Worm (Caenorhabditis elegans) whole organism, mixed stage, embryonic: ENCODE data around the gene C30G7.3.
A peak's percentile ranks its signal among the peaks of the same experiment; 100 is the strongest.

ENCODE experiments used
- M03D4.4 ChIP-seq: sonication (generic microtip); optimal IDR thresholded peaks from 2 replicates; lab custom pipeline; 2017; ENCODE audit warnings: mild to moderate bottlenecking, missing genetic modification characterization, missing compliant biosample characterization
- bed-3 ChIP-seq: fragments of 200-800 bp; sonication (Bioruptor generic); optimal IDR thresholded peaks from 3 replicates; lab custom pipeline; 2018; ENCODE audit warnings: mild to moderate bottlenecking, missing genetic modification characterization, moderate library complexity, missing compliant biosample characterization
- ceh-39 ChIP-seq: fragments of 150-350 bp; optimal IDR thresholded peaks from 2 replicates; lab custom pipeline; 2014; ENCODE audit warnings: missing biosample characterization, missing genetic modification characterization
- ceh-43 ChIP-seq: fragments of 200-800 bp; sonication (Bioruptor generic); optimal IDR thresholded peaks from 2 replicates; lab custom pipeline; 2018; ENCODE audit warnings: mild to moderate bottlenecking, missing genetic modification characterization, moderate library complexity, missing compliant biosample characterization
- ceh-83 ChIP-seq: fragments of 200-800 bp; sonication (Bioruptor generic); optimal IDR thresholded peaks from 2 replicates; lab custom pipeline; 2018; ENCODE audit warnings: mild to moderate bottlenecking, missing genetic modification characterization, missing compliant biosample characterization
- ces-1 ChIP-seq: fragments of 150-350 bp; optimal IDR thresholded peaks from 2 replicates; lab custom pipeline; 2014; ENCODE audit warnings: missing biosample characterization, missing genetic modification reagents, missing genetic modification characterization
- cnd-1 ChIP-seq: fragments of 200-800 bp; sonication (Bioruptor generic); optimal IDR thresholded peaks from 2 replicates; lab custom pipeline; 2018; ENCODE audit warnings: mild to moderate bottlenecking, missing genetic modification characterization, missing compliant biosample characterization
- drap-1 ChIP-seq: fragments of 200-800 bp; sonication (Bioruptor generic); optimal IDR thresholded peaks from 3 replicates; lab custom pipeline; 2018; ENCODE audit warnings: mild to moderate bottlenecking, missing genetic modification characterization, missing compliant biosample characterization
- flh-1 ChIP-seq: fragments of 200-800 bp; sonication (Bioruptor generic); optimal IDR thresholded peaks from 2 replicates; lab custom pipeline; 2018; ENCODE audit warnings: mild to moderate bottlenecking, missing genetic modification characterization, moderate library complexity, missing compliant biosample characterization
- ham-2 ChIP-seq: fragments of 200-800 bp; sonication (Bioruptor generic); optimal IDR thresholded peaks from 2 replicates; lab custom pipeline; 2018; ENCODE audit warnings: mild to moderate bottlenecking, missing genetic modification characterization, missing compliant biosample characterization
- hlh-1 ChIP-seq: fragments of 150-350 bp; optimal IDR thresholded peaks from 2 replicates; lab custom pipeline; 2014; ENCODE audit warnings: missing biosample characterization, missing genetic modification reagents, missing genetic modification characterization
- lin-13 ChIP-seq: fragments of 150-350 bp; optimal IDR thresholded peaks from 2 replicates; lab custom pipeline; 2014; ENCODE audit warnings: missing biosample characterization, missing genetic modification characterization
- lin-32 ChIP-seq: fragments of 200-800 bp; sonication (Bioruptor generic); optimal IDR thresholded peaks from 2 replicates; lab custom pipeline; 2018; ENCODE audit warnings: mild to moderate bottlenecking, missing genetic modification characterization, missing compliant biosample characterization
- mab-5 ChIP-seq: fragments of 150-350 bp; optimal IDR thresholded peaks from 2 replicates; lab custom pipeline; 2014; ENCODE audit warnings: missing biosample characterization, missing genetic modification characterization
- mep-1 ChIP-seq: fragments of 150-350 bp; optimal IDR thresholded peaks from 2 replicates; lab custom pipeline; 2017; ENCODE audit warnings: missing biosample characterization, missing genetic modification reagents, missing genetic modification characterization, inconsistent platforms
- mls-2 ChIP-seq: sonication (generic microtip); optimal IDR thresholded peaks from 2 replicates; lab custom pipeline; 2016; ENCODE audit warnings: mild to moderate bottlenecking, missing genetic modification characterization, moderate library complexity, missing compliant biosample characterization
- nhr-2 ChIP-seq: fragments of 150-350 bp; optimal IDR thresholded peaks from 2 replicates; lab custom pipeline; 2014; ENCODE audit warnings: missing biosample characterization, missing genetic modification characterization
- nhr-237 ChIP-seq: fragments of 150-350 bp; optimal IDR thresholded peaks from 2 replicates; lab custom pipeline; 2014; ENCODE audit warnings: missing biosample characterization, missing genetic modification characterization
- pha-4 ChIP-seq: fragments of 150-350 bp; optimal IDR thresholded peaks from 2 replicates; lab custom pipeline; 2018; ENCODE audit warnings: missing biosample characterization, missing genetic modification reagents, missing genetic modification characterization
- sem-2 ChIP-seq: fragments of 200-800 bp; sonication (Bioruptor generic); optimal IDR thresholded peaks from 2 replicates; lab custom pipeline; 2018; ENCODE audit warnings: mild to moderate bottlenecking, missing genetic modification characterization, missing compliant biosample characterization
- sptf-1 ChIP-seq: sonication (generic microtip); optimal IDR thresholded peaks from 2 replicates; lab custom pipeline; 2017; ENCODE audit warnings: mild to moderate bottlenecking, missing genetic modification characterization, moderate library complexity, missing compliant biosample characterization
- tbx-8 ChIP-seq: fragments of 200-800 bp; sonication (Bioruptor generic); optimal IDR thresholded peaks from 2 replicates; lab custom pipeline; 2018; ENCODE audit warnings: mild to moderate bottlenecking, missing genetic modification characterization, moderate library complexity, missing compliant biosample characterization
- unc-120 ChIP-seq: sonication (generic microtip); optimal IDR thresholded peaks from 2 replicates; lab custom pipeline; 2017; ENCODE audit warnings: missing genetic modification characterization, missing compliant biosample characterization; ENCODE audit not compliant: poor library complexity, severe bottlenecking
- unc-39 ChIP-seq: fragments of 150-350 bp; optimal IDR thresholded peaks from 2 replicates; lab custom pipeline; 2014; ENCODE audit warnings: missing biosample characterization, missing genetic modification characterization
- zip-8 ChIP-seq: fragments of 150-350 bp; optimal IDR thresholded peaks from 2 replicates; lab custom pipeline; 2014; ENCODE audit warnings: missing biosample characterization, missing genetic modification characterization
- ztf-11 ChIP-seq: fragments of 150-350 bp; optimal IDR thresholded peaks from 2 replicates; lab custom pipeline; 2014; ENCODE audit warnings: missing biosample characterization, missing genetic modification characterization

C30G7.3 gene

DNA sequence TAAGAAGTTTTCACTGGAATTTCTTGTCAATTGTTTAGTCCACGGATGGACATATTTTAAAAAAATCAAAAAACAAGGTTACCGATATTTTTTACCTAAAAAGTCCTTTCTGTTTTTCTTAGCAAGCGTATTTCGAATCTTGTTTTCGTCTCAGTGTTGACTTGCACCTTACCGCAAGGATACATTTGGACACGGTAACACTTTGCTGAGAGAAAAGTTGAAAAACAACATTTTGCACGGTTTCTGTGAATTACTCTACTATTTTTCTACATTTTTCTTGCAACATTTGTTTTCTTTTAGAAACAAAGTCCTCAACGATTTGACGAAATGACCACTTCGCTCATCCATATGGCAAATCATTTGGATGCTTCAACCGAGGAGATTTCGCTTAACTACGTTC is 4.0 kb upstream of the C30G7.3 start, which contains the start of gene hil-1:
TSS of gene hil-1 (plus strand) at position 301 of the 400 bp plus-strand sequence.
- no peak for TF ChIP-seq nhr-237

DNA sequence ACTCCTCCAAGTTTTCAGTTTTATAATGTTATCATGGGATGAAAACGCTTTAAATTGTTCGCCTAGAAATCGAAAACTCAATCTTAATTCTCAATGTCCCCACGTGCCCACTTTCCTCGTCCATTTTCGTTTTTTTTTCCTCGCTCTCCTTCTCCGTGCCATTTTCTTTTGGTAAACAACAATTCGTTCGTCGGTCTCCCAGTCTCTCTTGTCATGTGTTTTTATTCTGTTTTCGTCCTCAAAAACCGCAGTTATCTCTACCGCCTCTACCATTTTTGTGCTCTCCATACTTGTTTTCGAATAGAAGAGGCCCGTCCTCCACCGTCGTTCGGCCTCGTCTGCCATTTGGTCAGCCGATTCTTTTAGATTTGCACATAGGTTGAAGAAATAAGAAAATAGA is 3.1 kb upstream of the C30G7.3 start:
- no peak for TF ChIP-seq sem-2 (GFP tag; lab: Kevin White, UChicago)
- TF ChIP-seq lin-13 (tag; lab: Kevin White, UChicago) = no peak
- TF ChIP-seq cnd-1 (tag; lab: Kevin White, UChicago) = no peak
- TF ChIP-seq ceh-39 (tag; lab: Kevin White, UChicago) = no peak

DNA sequence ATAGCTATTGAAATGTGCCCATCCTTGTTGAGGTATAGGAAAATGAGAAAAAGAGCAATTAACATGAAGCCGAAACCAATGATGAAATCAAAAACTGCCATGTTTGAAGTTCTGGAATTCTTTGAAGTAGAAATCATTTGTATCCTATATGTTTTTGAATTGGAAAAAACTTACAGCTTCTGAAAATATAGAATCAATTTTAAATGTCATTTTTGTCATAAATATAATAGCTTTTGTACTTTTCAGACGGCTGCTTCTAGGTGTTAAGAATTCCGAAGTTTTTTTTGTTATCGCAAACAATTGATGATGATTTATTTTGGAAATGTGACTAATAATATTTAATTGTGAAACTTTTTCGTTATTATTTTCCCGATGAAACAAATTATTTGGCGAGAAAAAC is 1.5 kb upstream of the C30G7.3 start, which contains the start of gene C30G7.4:
TSS of gene C30G7.4 (minus strand) at position 101 of the 400 bp plus-strand sequence.
- no peak for TF ChIP-seq tbx-8 (GFP tag; lab: Kevin White, UChicago)
- no peak for TF ChIP-seq hlh-1 (tag; lab: Kevin White, UChicago)

DNA sequence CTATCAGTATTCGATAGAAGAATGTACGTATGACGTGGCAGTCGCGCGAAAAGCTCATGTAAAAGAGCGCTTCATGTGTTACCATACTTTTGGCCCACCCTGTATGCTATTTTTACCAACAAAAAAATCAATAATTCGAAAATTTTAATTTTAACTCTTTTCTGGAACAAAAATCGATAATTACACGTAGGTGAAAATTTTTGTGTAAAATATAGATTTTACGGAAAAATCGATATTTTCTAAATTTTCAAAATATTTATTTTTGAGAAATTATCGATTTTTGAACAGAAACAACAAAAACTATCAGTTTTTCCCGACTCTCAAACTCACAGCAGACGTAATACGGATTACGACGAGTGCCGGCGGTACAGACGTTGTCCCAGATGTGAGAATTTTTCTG is 380 bp downstream of the C30G7.3 start:
- TF ChIP-seq lin-32 (GFP tag; lab: Kevin White, UChicago) (no peak), tbx-8 (GFP tag; lab: Kevin White, UChicago) (no peak), sptf-1 (tag; lab: Kevin White, UChicago) (no peak), mep-1 (tag; lab: Kevin White, UChicago) (no peak), ceh-43 (no peak), flh-1 (GFP tag; lab: Kevin White, UChicago) (no peak), M03D4.4 (no peak), drap-1 (GFP tag; lab: Kevin White, UChicago) (no peak), pha-4 (tag; lab: Kevin White, UChicago) (no peak), lin-13 (tag; lab: Kevin White, UChicago) (no peak), bed-3 (GFP tag; lab: Kevin White, UChicago) (no peak), ceh-83 (GFP tag; lab: Kevin White, UChicago) (no peak), ham-2 (GFP tag; lab: Kevin White, UChicago) (no peak), nhr-2 (no peak), unc-120 (no peak), mab-5 (tag; lab: Kevin White, UChicago) (no peak), mls-2 (tag; lab: Kevin White, UChicago) (no peak), ces-1 (GFP tag; lab: Kevin White, UChicago) (no peak)

DNA sequence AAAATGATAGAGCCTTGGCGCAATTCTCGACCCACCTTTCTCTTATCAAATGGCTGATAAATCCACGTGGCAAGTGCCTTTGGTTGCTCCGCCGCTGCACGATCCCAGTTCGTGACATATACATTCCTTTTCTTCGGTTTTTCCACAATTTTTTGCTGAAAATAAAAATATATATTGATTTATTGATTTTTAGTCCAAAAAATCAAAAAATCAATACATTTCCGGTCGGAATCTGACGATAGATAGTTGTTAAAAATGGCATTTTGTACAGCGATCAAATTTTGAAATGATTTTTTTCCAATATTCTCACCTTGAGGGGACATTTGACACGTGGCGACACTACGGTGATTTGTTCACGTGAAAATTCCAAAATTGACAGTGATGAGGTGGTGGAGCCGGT is 1.7 kb downstream of the C30G7.3 start:
- no peak for TF ChIP-seq ceh-43
- no peak for TF ChIP-seq cnd-1 (tag; lab: Kevin White, UChicago)
- no peak for TF ChIP-seq drap-1 (GFP tag; lab: Kevin White, UChicago)
- TF ChIP-seq mep-1 (tag; lab: Kevin White, UChicago) = no peak
- TF ChIP-seq lin-13 (tag; lab: Kevin White, UChicago) = no peak
- no peak for TF ChIP-seq ces-1 (GFP tag; lab: Kevin White, UChicago)
- TF ChIP-seq, all 35 proteins: peak for 0

DNA sequence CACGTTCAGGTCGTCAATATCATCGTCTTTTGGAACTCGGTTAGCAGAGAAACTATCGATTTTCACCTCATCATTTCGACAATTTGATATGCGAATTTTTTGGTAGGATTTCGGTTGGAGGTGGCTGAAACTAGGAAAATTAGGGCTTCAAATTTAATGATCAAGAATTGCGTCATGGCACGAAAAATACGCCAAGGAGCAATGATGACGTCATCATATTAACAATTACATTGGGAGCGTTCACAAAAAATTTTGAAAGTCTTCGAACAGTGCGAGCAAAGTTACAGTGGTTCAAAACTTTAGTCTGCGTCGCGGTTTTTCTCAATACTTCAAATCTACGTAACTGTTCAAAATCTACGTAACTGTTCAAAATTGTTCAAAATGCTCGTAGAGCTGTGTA is 2.6 kb downstream of the C30G7.3 start:
- no peak for TF ChIP-seq unc-39 (tag; lab: Kevin White, UChicago)
- no peak for TF ChIP-seq cnd-1 (tag; lab: Kevin White, UChicago)
- peak; percentile 96 for TF ChIP-seq zip-8
- TF ChIP-seq, all 35 proteins: peak for 1

DNA sequence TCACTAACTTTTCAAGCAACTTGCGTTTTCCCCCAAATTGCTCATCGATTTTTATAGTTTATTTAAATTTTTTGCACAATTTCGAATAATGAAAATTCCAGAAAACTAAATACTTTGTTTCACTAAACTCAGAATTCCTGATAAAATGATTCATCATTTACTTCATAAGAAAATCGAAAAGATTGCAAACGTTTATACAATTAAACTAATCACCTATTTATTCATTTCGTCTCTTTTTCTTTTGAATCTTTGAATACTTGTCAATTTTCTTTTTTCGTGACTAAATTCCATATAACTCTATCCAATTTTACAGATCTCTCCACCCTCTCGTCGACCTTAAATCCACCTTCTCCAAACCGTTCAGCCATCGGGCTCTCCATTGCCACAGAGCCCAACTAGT is 8.9 kb downstream of the C30G7.3 start, which contains the start of gene C30G7.2:
TSS of gene C30G7.2 (plus strand) at position 301 of the 400 bp plus-strand sequence.
- no peak for TF ChIP-seq mls-2 (tag; lab: Kevin White, UChicago)
- no peak for TF ChIP-seq ztf-11 (tag; lab: Kevin White, UChicago)
- no peak for TF ChIP-seq nhr-237
- TF ChIP-seq ceh-39 (tag; lab: Kevin White, UChicago) = no peak
- TF ChIP-seq unc-120 = no peak
- TF ChIP-seq ceh-43 = no peak
- no peak for TF ChIP-seq drap-1 (GFP tag; lab: Kevin White, UChicago)
